Worm (Caenorhabditis elegans) whole organism, L3 larva: ENCODE measurements around the gene F49E12.8.

Experiments used
- ama-1 ChIP-seq: fragments of 150-350 bp; optimal IDR thresholded peaks from 2 replicates; lab custom pipeline; 2018
- elt-3 ChIP-seq, 3 experiments: fragments of 150-350 bp in 1 of 3; sonication (generic microtip) in 2 of 3; optimal IDR thresholded peaks; 2 replicates in 2 of 3; 4 replicates in 1 of 3; lab custom pipeline; 2014 to 2017; ENCODE audit warnings: missing biosample characterization in 3 of 3, missing genetic modification characterization in 3 of 3

- TF ChIP-seq elt-3 (tag; optimal IDR thresholded peaks at IDR 0.05; lab: Kevin White, UChicago) (no peak), ama-1 (lab: Kevin White, UChicago) (no peak)
Measured at ce11 chrII:8411002-8411401, 16.9 kb upstream of the F49E12.8 start.
